Worm (Caenorhabditis elegans) whole organism, L1 larva: ENCODE data around the gene clec-205.

Source experiments
- C34B4.2 ChIP-seq: sonication (generic microtip); optimal IDR thresholded peaks from 2 replicates; lab custom pipeline; 2017; ENCODE audit warnings: mild to moderate bottlenecking, missing genetic modification characterization, missing compliant biosample characterization
- F16B12.6 ChIP-seq: fragments of 150-350 bp; optimal IDR thresholded peaks from 2 replicates; lab custom pipeline; 2014; ENCODE audit warnings: missing biosample characterization, missing genetic modification characterization
- alr-1 ChIP-seq: fragments of 200-800 bp; sonication (Bioruptor generic); optimal IDR thresholded peaks from 2 replicates; lab custom pipeline; 2018; ENCODE audit warnings: borderline replicate concordance, mild to moderate bottlenecking, missing genetic modification characterization, missing compliant biosample characterization
- aly-2 ChIP-seq: fragments of 150-350 bp; optimal IDR thresholded peaks from 2 replicates; lab custom pipeline; 2014; ENCODE audit warnings: missing biosample characterization, missing genetic modification characterization
- ceh-63 ChIP-seq: fragments of 200-800 bp; sonication (Bioruptor generic); optimal IDR thresholded peaks from 2 replicates; lab custom pipeline; 2018; ENCODE audit warnings: mild to moderate bottlenecking, missing genetic modification characterization, missing compliant biosample characterization
- ceh-88 ChIP-seq: fragments of 200-800 bp; sonication (Bioruptor generic); IDR thresholded peaks from 2 replicates; pipeline ENCODE4 v1.3.6; 2022; ENCODE audit warnings: missing genetic modification characterization, missing compliant biosample characterization
- ceh-90 ChIP-seq: sonication (generic microtip); optimal IDR thresholded peaks from 2 replicates; lab custom pipeline; 2016; ENCODE audit warnings: missing genetic modification characterization, missing compliant biosample characterization
- dpl-1 ChIP-seq, 3 experiments: fragments of 150-350 bp in 2 of 3; sonication (generic microtip) in 1 of 3; optimal IDR thresholded peaks; 2 replicates each; lab custom pipeline; 2014 to 2017; ENCODE audit warnings: missing biosample characterization in 3 of 3, missing genetic modification characterization in 3 of 3, missing genetic modification reagents in 3 of 3
- dsc-1 ChIP-seq: sonication (generic microtip); optimal IDR thresholded peaks from 2 replicates; lab custom pipeline; 2016; ENCODE audit warnings: mild to moderate bottlenecking, missing genetic modification characterization, missing compliant biosample characterization
- efl-3 ChIP-seq: fragments of 200-800 bp; sonication (Bioruptor generic); optimal IDR thresholded peaks from 2 replicates; lab custom pipeline; 2018; ENCODE audit warnings: mild to moderate bottlenecking, missing genetic modification characterization, missing compliant biosample characterization
- egl-13 ChIP-seq: sonication (generic microtip); optimal IDR thresholded peaks from 2 replicates; lab custom pipeline; 2016; ENCODE audit warnings: missing genotype, missing genetic modification reagents, missing genetic modification characterization, missing compliant biosample characterization
- egl-27 ChIP-seq, 2 experiments: fragments of 150-350 bp in 1 of 2; sonication (generic microtip); optimal IDR thresholded peaks; 3 replicates each; lab custom pipeline; 2017 to 2018; ENCODE audit warnings: missing biosample characterization in 2 of 2, missing genetic modification characterization in 2 of 2, missing genetic modification reagents in 2 of 2
- elt-2 ChIP-seq: sonication (generic microtip); optimal IDR thresholded peaks from 2 replicates; lab custom pipeline; 2016; ENCODE audit warnings: missing genetic modification characterization, mild to moderate bottlenecking, inconsistent platforms, missing compliant biosample characterization, missing genetic modification reagents
- elt-3 ChIP-seq, 6 experiments: fragments of 150-350 bp in 1 of 6; sonication (generic microtip); optimal IDR thresholded peaks; 2 replicates each; lab custom pipeline; 2017 to 2018; ENCODE audit warnings: missing biosample characterization in 6 of 6, missing genetic modification characterization in 6 of 6, inconsistent platforms in 1 of 6
- fkh-10 ChIP-seq: sonication (generic microtip); optimal IDR thresholded peaks from 2 replicates; lab custom pipeline; 2017; ENCODE audit warnings: missing biosample characterization, missing genetic modification reagents, missing genetic modification characterization
- fos-1 ChIP-seq: fragments of 150-350 bp; optimal IDR thresholded peaks from 2 replicates; lab custom pipeline; 2014; ENCODE audit warnings: missing biosample characterization, missing genetic modification characterization
- grh-1 ChIP-seq: fragments of 200-800 bp; sonication (Bioruptor generic); IDR thresholded peaks from 2 replicates; pipeline ENCODE4 v1.3.6; 2022; ENCODE audit warnings: missing genetic modification reagents, missing genetic modification characterization, missing compliant biosample characterization
- hlh-17 ChIP-seq: fragments of 200-800 bp; sonication (Bioruptor generic); optimal IDR thresholded peaks from 2 replicates; lab custom pipeline; 2018; ENCODE audit warnings: missing genetic modification characterization, mild to moderate bottlenecking, missing compliant biosample characterization, moderate library complexity, borderline replicate concordance
- hlh-4 ChIP-seq: sonication (generic microtip); optimal IDR thresholded peaks from 2 replicates; lab custom pipeline; 2016; ENCODE audit warnings: mild to moderate bottlenecking, missing genetic modification characterization, missing compliant biosample characterization
- irx-1 ChIP-seq: sonication (generic microtip); optimal IDR thresholded peaks from 2 replicates; lab custom pipeline; 2016; ENCODE audit warnings: missing genetic modification characterization, missing compliant biosample characterization
- jun-1 ChIP-seq: fragments of 150-350 bp; optimal IDR thresholded peaks from 2 replicates; lab custom pipeline; 2014; ENCODE audit warnings: missing biosample characterization, missing genetic modification reagents, missing genetic modification characterization
- lin-13 ChIP-seq: fragments of 150-350 bp; optimal IDR thresholded peaks from 2 replicates; lab custom pipeline; 2014; ENCODE audit warnings: missing biosample characterization, missing genetic modification reagents, missing genetic modification characterization
- lin-14 ChIP-seq: fragments of 200-800 bp; sonication (Bioruptor generic); optimal IDR thresholded peaks from 2 replicates; lab custom pipeline; 2018; ENCODE audit warnings: mild to moderate bottlenecking, missing genetic modification characterization, moderate library complexity, missing compliant biosample characterization
- lin-15B ChIP-seq: fragments of 150-350 bp; sonication (generic microtip); optimal IDR thresholded peaks from 3 replicates; lab custom pipeline; 2014; ENCODE audit warnings: missing biosample characterization, missing genetic modification characterization
- lin-35 ChIP-seq, 2 experiments: fragments of 150-350 bp; optimal IDR thresholded peaks; 2 replicates each; lab custom pipeline; 2014; ENCODE audit warnings: missing biosample characterization in 2 of 2, missing genetic modification characterization in 2 of 2, missing genetic modification reagents in 2 of 2
- lin-39 ChIP-seq: fragments of 150-350 bp; optimal IDR thresholded peaks from 2 replicates; lab custom pipeline; 2014; ENCODE audit warnings: missing biosample characterization, missing genetic modification reagents, missing genetic modification characterization
- lsy-2 ChIP-seq, 2 experiments: fragments of 150-350 bp; optimal IDR thresholded peaks; 2 replicates each; lab custom pipeline; 2014; ENCODE audit warnings: missing biosample characterization in 2 of 2, missing genetic modification characterization in 2 of 2
- mdl-1 ChIP-seq, 2 experiments: fragments of 150-350 bp; optimal IDR thresholded peaks; 2 replicates each; lab custom pipeline; 2014 to 2017; ENCODE audit warnings: missing biosample characterization in 2 of 2, missing genetic modification characterization in 2 of 2, inconsistent platforms in 1 of 2
- mef-2 ChIP-seq: fragments of 150-350 bp; optimal IDR thresholded peaks from 2 replicates; lab custom pipeline; 2014; ENCODE audit warnings: missing biosample characterization, missing genetic modification characterization
- mep-1 ChIP-seq: fragments of 150-350 bp; optimal IDR thresholded peaks from 2 replicates; lab custom pipeline; 2014; ENCODE audit warnings: missing biosample characterization, missing genetic modification characterization
- nhr-12 ChIP-seq: sonication (generic microtip); optimal IDR thresholded peaks from 2 replicates; lab custom pipeline; 2017; ENCODE audit warnings: missing biosample characterization, missing genetic modification characterization
- nhr-237 ChIP-seq: fragments of 150-350 bp; optimal IDR thresholded peaks from 2 replicates; lab custom pipeline; 2014; ENCODE audit warnings: missing biosample characterization, missing genetic modification characterization
- nhr-47 ChIP-seq: sonication (generic microtip); optimal IDR thresholded peaks from 2 replicates; lab custom pipeline; 2016; ENCODE audit warnings: mild to moderate bottlenecking, missing genetic modification characterization, moderate library complexity, missing compliant biosample characterization
- nhr-71 ChIP-seq: sonication (generic microtip); optimal IDR thresholded peaks from 2 replicates; lab custom pipeline; 2016; ENCODE audit warnings: mild to moderate bottlenecking, missing genetic modification characterization, moderate library complexity, missing compliant biosample characterization
- nhr-76 ChIP-seq: sonication (generic microtip); optimal IDR thresholded peaks from 2 replicates; lab custom pipeline; 2017; ENCODE audit warnings: missing biosample characterization, missing genetic modification characterization
- nhr-84 ChIP-seq: sonication (generic microtip); optimal IDR thresholded peaks from 2 replicates; lab custom pipeline; 2017; ENCODE audit warnings: missing biosample characterization, missing genetic modification characterization
- nhr-85 ChIP-seq: sonication (generic microtip); peaks from one replicate; lab custom pipeline; 2016; ENCODE audit warnings: missing genetic modification characterization, inconsistent platforms, missing compliant biosample characterization
- pax-3 ChIP-seq: fragments of 200-800 bp; sonication (Bioruptor generic); optimal IDR thresholded peaks from 2 replicates; lab custom pipeline; 2018; ENCODE audit warnings: mild to moderate bottlenecking, missing genetic modification characterization, moderate library complexity, missing compliant biosample characterization
- rnt-1 ChIP-seq: sonication (generic microtip); optimal IDR thresholded peaks from 2 replicates; lab custom pipeline; 2016; ENCODE audit warnings: mild to moderate bottlenecking, missing genetic modification characterization, moderate library complexity, missing compliant biosample characterization
- skn-1 ChIP-seq: fragments of 150-350 bp; optimal IDR thresholded peaks from 2 replicates; lab custom pipeline; 2014; ENCODE audit warnings: missing biosample characterization, missing genetic modification characterization
- snu-23 ChIP-seq: sonication (generic microtip); optimal IDR thresholded peaks from 2 replicates; lab custom pipeline; 2016; ENCODE audit warnings: missing genetic modification characterization, missing compliant biosample characterization
- sup-37 ChIP-seq: fragments of 200-800 bp; sonication (Bioruptor generic); optimal IDR thresholded peaks from 2 replicates; lab custom pipeline; 2018; ENCODE audit warnings: mild to moderate bottlenecking, missing genetic modification characterization, missing compliant biosample characterization
- swsn-7 ChIP-seq: sonication (generic microtip); optimal IDR thresholded peaks from 2 replicates; lab custom pipeline; 2016; ENCODE audit warnings: missing genetic modification characterization, missing compliant biosample characterization
- tbx-2 ChIP-seq: sonication (generic microtip); optimal IDR thresholded peaks from 2 replicates; lab custom pipeline; 2016; ENCODE audit warnings: missing genetic modification characterization, missing compliant biosample characterization
- unc-62 ChIP-seq: fragments of 150-350 bp; optimal IDR thresholded peaks from 2 replicates; lab custom pipeline; 2014; ENCODE audit warnings: missing biosample characterization, missing genetic modification reagents, missing genetic modification characterization
- vab-15 ChIP-seq: sonication (generic microtip); optimal IDR thresholded peaks from 2 replicates; lab custom pipeline; 2017; ENCODE audit warnings: missing genotype, mild to moderate bottlenecking, missing genetic modification characterization, missing compliant biosample characterization
- xbp-1 ChIP-seq: sonication (generic microtip); optimal IDR thresholded peaks from 2 replicates; lab custom pipeline; 2016; ENCODE audit warnings: missing genetic modification characterization, missing compliant biosample characterization
- zip-4 ChIP-seq: fragments of 200-800 bp; sonication (Bioruptor generic); optimal IDR thresholded peaks from 2 replicates; lab custom pipeline; 2018; ENCODE audit warnings: mild to moderate bottlenecking, missing genetic modification characterization, moderate library complexity, missing compliant biosample characterization

clec-205 gene

ce11 chrV:1804645-1805559 lies 44.2 kb downstream of the clec-205 start, which contains the start of the genes hsp-16.2 and hsp-16.41 (continued):
- TF ChIP-seq nhr-47 (tag; lab: Kevin White, UChicago), result peak; percentile 60
- TF ChIP-seq vab-15 (tag; lab: Kevin White, UChicago), result no peak
- no peak for TF ChIP-seq irx-1 (tag; lab: Kevin White, UChicago)
- no peak for TF ChIP-seq zip-4 (GFP tag; lab: Kevin White, UChicago)
- no peak for TF ChIP-seq nhr-237
- peak in 2 of 3 experiments; percentile 30 to 50 for TF ChIP-seq dpl-1 (GFP tag; optimal IDR thresholded peaks at IDR 0.05; lab: Kevin White, UChicago)
- no peak for TF ChIP-seq fos-1 (tag; lab: Kevin White, UChicago)
- TF ChIP-seq tbx-2 (tag; lab: Kevin White, UChicago), result peak; percentile 10
- TF ChIP-seq elt-2, result peak; percentile 34
- TF ChIP-seq pax-3 (tag; lab: Kevin White, UChicago), result peak; percentile 42
- TF ChIP-seq mdl-1 (tag; optimal IDR thresholded peaks at IDR 0.05; lab: Kevin White, UChicago), result peak in 1 of 2 experiments; percentile 52
- TF ChIP-seq nhr-12 (tag; lab: Kevin White, UChicago), result no peak
- TF ChIP-seq ceh-90 (tag; lab: Kevin White, UChicago), result no peak
- no peak for TF ChIP-seq jun-1
- TF ChIP-seq F16B12.6, result no peak
- TF ChIP-seq lin-13 (GFP tag; lab: Kevin White, UChicago), result no peak
- no peak for TF ChIP-seq sup-37
- no peak for TF ChIP-seq hlh-4
- TF ChIP-seq xbp-1 (tag; lab: Kevin White, UChicago), result peak; percentile 32
- no peak for TF ChIP-seq egl-27 (tag; optimal IDR thresholded peaks at IDR 0.05; lab: Kevin White, UChicago)
- peak; percentile 47 for TF ChIP-seq dsc-1 (tag; lab: Kevin White, UChicago)
- no peak for TF ChIP-seq grh-1 (GFP tag; lab: Robert Waterston, UW)
- TF ChIP-seq fkh-10, result no peak
- peak; percentile 80 for TF ChIP-seq snu-23 (GFP tag; lab: Kevin White, UChicago)
- no peak for TF ChIP-seq ceh-63 (GFP tag; lab: Kevin White, UChicago)
- TF ChIP-seq elt-3 (tag; optimal IDR thresholded peaks at IDR 0.05; lab: Kevin White, UChicago), result peak in 1 of 6 experiments; percentile 2
- peak; percentile 94 for TF ChIP-seq lin-14 (GFP tag; lab: Kevin White, UChicago)
- TF ChIP-seq alr-1 (tag; lab: Kevin White, UChicago), result no peak
- TF ChIP-seq rnt-1 (tag; lab: Kevin White, UChicago), result peak; percentile 29
- TF ChIP-seq nhr-71 (tag; lab: Kevin White, UChicago), result peak; percentile 79
- TF ChIP-seq C34B4.2 (tag; lab: Kevin White, UChicago), result no peak
- TF ChIP-seq nhr-76, result no peak
- peak; percentile 63 for TF ChIP-seq mef-2 (tag; lab: Kevin White, UChicago)

DNA sequence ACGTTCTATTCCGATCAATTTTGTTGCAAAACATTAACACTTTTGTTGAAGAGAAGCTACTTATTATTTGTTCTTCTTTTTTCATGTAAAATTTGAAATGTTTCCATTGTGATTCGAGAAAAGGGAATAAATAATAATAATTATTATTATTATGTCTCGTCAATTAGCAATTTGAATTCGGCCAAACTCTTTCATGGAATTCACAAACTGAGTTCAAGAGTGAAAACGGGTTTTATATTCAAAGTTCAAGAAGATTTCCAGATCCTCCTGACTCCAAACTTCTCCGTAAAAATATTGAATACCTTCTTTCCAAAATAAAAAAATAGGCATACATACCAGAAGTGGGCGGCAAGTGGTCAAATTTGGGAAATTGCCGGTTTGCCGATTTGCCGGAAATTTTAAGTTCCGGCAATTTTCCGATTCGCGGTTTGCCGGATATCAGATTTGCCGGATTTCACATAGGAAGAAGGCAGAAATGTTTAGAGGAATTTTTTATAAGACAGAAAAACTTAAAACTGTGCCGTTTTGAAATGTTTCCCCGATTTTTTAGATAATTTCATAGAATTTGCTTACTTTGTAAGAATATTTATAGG lies 45.1 kb downstream of the clec-205 start:
- TF ChIP-seq C34B4.2 (tag; lab: Kevin White, UChicago), result no peak
- TF ChIP-seq rnt-1 (tag; lab: Kevin White, UChicago), result no peak
- no peak for TF ChIP-seq swsn-7 (tag; lab: Kevin White, UChicago)
- TF ChIP-seq nhr-85 (tag; lab: Kevin White, UChicago), result peak; percentile 45
- no peak for TF ChIP-seq lin-15B (tag; lab: Kevin White, UChicago)
- no peak for TF ChIP-seq ceh-63 (GFP tag; lab: Kevin White, UChicago)
- TF ChIP-seq lsy-2 (tag; optimal IDR thresholded peaks at IDR 0.05; lab: Kevin White, UChicago), result no peak
- TF ChIP-seq efl-3 (GFP tag; lab: Kevin White, UChicago), result no peak
- TF ChIP-seq unc-62 (GFP tag; lab: Kevin White, UChicago), result no peak
- TF ChIP-seq elt-3 (tag; optimal IDR thresholded peaks at IDR 0.05; lab: Kevin White, UChicago), result no peak
- no peak for TF ChIP-seq lin-39 (tag; lab: Kevin White, UChicago)
- peak; percentile 71 for TF ChIP-seq mep-1 (tag; lab: Kevin White, UChicago)
- TF ChIP-seq aly-2 (tag; lab: Kevin White, UChicago), result no peak
- peak; percentile 63 for TF ChIP-seq skn-1
- no peak for TF ChIP-seq egl-13
- TF ChIP-seq ceh-88 (GFP tag; lab: Robert Waterston, UW), result no peak
- no peak for TF ChIP-seq nhr-84 (tag; lab: Kevin White, UChicago)
- TF ChIP-seq lin-35 (GFP tag; optimal IDR thresholded peaks at IDR 0.05; lab: Kevin White, UChicago), result no peak
- TF ChIP-seq hlh-17, result no peak
